Fruit fly (Drosophila melanogaster) whole organism, embryonic: Measurements from ENCODE around the gene Ca-Ma2d.
A peak's percentile ranks its signal among the peaks of the same experiment; 100 is the strongest.

ENCODE experiments used
- BtbVII ChIP-seq: fragments of 200-800 bp; sonication (Bioruptor generic); optimal IDR thresholded peaks from 3 replicates; lab custom pipeline; 2017; ENCODE audit warnings: missing biosample characterization, mild to moderate bottlenecking, missing genetic modification characterization
- C15 ChIP-seq: fragments of 200-800 bp; sonication (Bioruptor generic); IDR thresholded peaks from 3 replicates; pipeline ENCODE4 v1.3.6; 2022; ENCODE audit warnings: missing biosample characterization, missing genetic modification characterization
- CG10274 ChIP-seq: fragments of 200-800 bp; sonication (Bioruptor generic); optimal IDR thresholded peaks from 3 replicates; lab custom pipeline; 2017; ENCODE audit warnings: missing biosample characterization, mild to moderate bottlenecking, missing genetic modification characterization
- CG11723 ChIP-seq: fragments of 200-800 bp; sonication (Bioruptor generic); optimal IDR thresholded peaks from 2 replicates; lab custom pipeline; 2017; ENCODE audit warnings: missing biosample characterization, mild to moderate bottlenecking, missing genetic modification characterization
- CG12299 ChIP-seq: fragments of 200-800 bp; sonication (Bioruptor generic); optimal IDR thresholded peaks from 2 replicates; lab custom pipeline; 2018; ENCODE audit warnings: missing biosample characterization, mild to moderate bottlenecking, missing genetic modification characterization
- CG13424 ChIP-seq: fragments of 200-800 bp; sonication (Bioruptor generic); optimal IDR thresholded peaks from 2 replicates; lab custom pipeline; 2019; ENCODE audit warnings: missing biosample characterization, mild to moderate bottlenecking, missing genetic modification characterization, moderate library complexity
- CG16815 ChIP-seq: fragments of 200-800 bp; sonication (Bioruptor generic); optimal IDR thresholded peaks from 3 replicates; lab custom pipeline; 2017; ENCODE audit warnings: missing biosample characterization, mild to moderate bottlenecking, missing genetic modification characterization
- CG17385 ChIP-seq: fragments of 200-800 bp; sonication (Bioruptor generic); optimal IDR thresholded peaks from 3 replicates; lab custom pipeline; 2018; ENCODE audit warnings: missing biosample characterization, mild to moderate bottlenecking, missing genetic modification characterization
- CG17568 ChIP-seq: fragments of 200-800 bp; sonication (Bioruptor generic); optimal IDR thresholded peaks from 2 replicates; lab custom pipeline; 2018; ENCODE audit warnings: missing biosample characterization, mild to moderate bottlenecking, missing genetic modification characterization, moderate library complexity
- CG18599 ChIP-seq: fragments of 200-800 bp; sonication (Bioruptor generic); optimal IDR thresholded peaks from 3 replicates; lab custom pipeline; 2017; ENCODE audit warnings: missing biosample characterization, missing genetic modification characterization, mild to moderate bottlenecking, moderate library complexity, missing genetic modification reagents
- CG2202 ChIP-seq: fragments of 200-800 bp; sonication (Bioruptor generic); optimal IDR thresholded peaks from 2 replicates; lab custom pipeline; 2018; ENCODE audit warnings: missing biosample characterization, mild to moderate bottlenecking, missing genetic modification characterization
- CG3281 ChIP-seq: fragments of 200-800 bp; sonication (Bioruptor generic); optimal IDR thresholded peaks from 3 replicates; lab custom pipeline; 2017; ENCODE audit warnings: missing biosample characterization, mild to moderate bottlenecking, missing genetic modification characterization
- CG3407 ChIP-seq: fragments of 200-800 bp; sonication (Bioruptor generic); optimal IDR thresholded peaks from 2 replicates; lab custom pipeline; 2018; ENCODE audit warnings: missing biosample characterization, mild to moderate bottlenecking, missing genetic modification characterization
- CG3995 ChIP-seq: fragments of 200-800 bp; sonication (Bioruptor generic); optimal IDR thresholded peaks from 3 replicates; lab custom pipeline; 2016; ENCODE audit warnings: missing biosample characterization, missing genetic modification characterization
- CG5180 ChIP-seq: fragments of 200-800 bp; sonication (Bioruptor generic); optimal IDR thresholded peaks from 3 replicates; lab custom pipeline; 2017; ENCODE audit warnings: missing biosample characterization, missing genetic modification characterization, mild to moderate bottlenecking, moderate library complexity, missing genetic modification reagents
- CG6765 ChIP-seq: fragments of 200-800 bp; sonication (Bioruptor generic); optimal IDR thresholded peaks from 3 replicates; lab custom pipeline; 2017; ENCODE audit warnings: missing biosample characterization, mild to moderate bottlenecking, missing genetic modification characterization
- CG8924 ChIP-seq: fragments of 200-800 bp; optimal IDR thresholded peaks from 3 replicates; lab custom pipeline; 2019; ENCODE audit warnings: missing biosample characterization, mild to moderate bottlenecking, missing genetic modification characterization, moderate library complexity
- CrebB ChIP-seq: fragments of 200-800 bp; sonication (Bioruptor generic); optimal IDR thresholded peaks from 3 replicates; lab custom pipeline; 2018; ENCODE audit warnings: missing biosample characterization, mild to moderate bottlenecking, missing genetic modification characterization
- D ChIP-seq, 2 experiments: fragments of 200-800 bp in 1 of 2; fragments of >200 bp in 1 of 2; sonication (Bioruptor generic) in 1 of 2; optimal IDR thresholded peaks; 2 replicates in 1 of 2; 3 replicates in 1 of 2; lab custom pipeline; 2017; ENCODE audit warnings: mild to moderate bottlenecking in 1 of 2, missing biosample characterization in 1 of 2, missing genetic modification characterization in 1 of 2, missing genetic modification reagents in 1 of 2
- Ets65A ChIP-seq: fragments of 200-800 bp; sonication (Bioruptor generic); peaks from one replicate; lab custom pipeline; 2016; ENCODE audit warnings: missing biosample characterization, missing genetic modification characterization
- Fer1 ChIP-seq: fragments of 200-800 bp; sonication (Bioruptor generic); optimal IDR thresholded peaks from 2 replicates; lab custom pipeline; 2017; ENCODE audit warnings: missing biosample characterization, mild to moderate bottlenecking, missing genetic modification characterization
- Fer3 ChIP-seq: fragments of 200-800 bp; sonication (Bioruptor generic); optimal IDR thresholded peaks from 2 replicates; lab custom pipeline; 2018; ENCODE audit warnings: missing biosample characterization, mild to moderate bottlenecking, missing genetic modification characterization, moderate library complexity
- Hmr ChIP-seq: fragments of 200-800 bp; sonication (Bioruptor generic); optimal IDR thresholded peaks from 3 replicates; lab custom pipeline; 2017; ENCODE audit warnings: mild to moderate bottlenecking, missing biosample characterization, missing genetic modification reagents, missing genetic modification characterization
- PHDP ChIP-seq: fragments of 200-800 bp; sonication (Bioruptor generic); optimal IDR thresholded peaks from 3 replicates; lab custom pipeline; 2018; ENCODE audit warnings: missing biosample characterization, mild to moderate bottlenecking, missing genetic modification characterization, moderate library complexity
- Sox100B ChIP-seq: fragments of 200-800 bp; sonication (Bioruptor generic); optimal IDR thresholded peaks from 3 replicates; lab custom pipeline; 2018; ENCODE audit warnings: missing biosample characterization, mild to moderate bottlenecking, missing genetic modification characterization
- Sry-β ChIP-seq: fragments of 200-800 bp; sonication (Bioruptor generic); optimal IDR thresholded peaks from 2 replicates; lab custom pipeline; 2018; ENCODE audit warnings: missing biosample characterization, mild to moderate bottlenecking, missing genetic modification characterization, moderate library complexity
- ac ChIP-seq: fragments of 200-800 bp; sonication (Bioruptor generic); optimal IDR thresholded peaks from 3 replicates; lab custom pipeline; 2017; ENCODE audit warnings: missing biosample characterization, mild to moderate bottlenecking, missing genetic modification characterization
- amos ChIP-seq: fragments of 200-800 bp; sonication (Bioruptor generic); IDR thresholded peaks from 2 replicates; pipeline ENCODE4 v1.3.6; 2022; ENCODE audit warnings: missing biosample characterization, missing genetic modification characterization; ENCODE audit not compliant: partially characterized antibody
- bigmax ChIP-seq: fragments of 200-800 bp; sonication (Bioruptor generic); optimal IDR thresholded peaks from 2 replicates; lab custom pipeline; 2018; ENCODE audit warnings: missing biosample characterization, mild to moderate bottlenecking, missing genetic modification characterization
- chm ChIP-seq: fragments of 200-800 bp; sonication (Bioruptor generic); IDR thresholded peaks from 2 replicates; pipeline ENCODE4 v1.3.6; 2022; ENCODE audit warnings: missing biosample characterization, missing genetic modification characterization
- crp ChIP-seq, 2 experiments: fragments of 200-800 bp; sonication (Bioruptor generic); optimal IDR thresholded peaks; 2 replicates in 1 of 2; 3 replicates in 1 of 2; lab custom pipeline; 2017; ENCODE audit warnings: missing biosample characterization in 2 of 2, missing genetic modification characterization in 2 of 2, mild to moderate bottlenecking in 1 of 2, moderate library complexity in 1 of 2
- cwo ChIP-seq: fragments of 200-800 bp; sonication (Bioruptor generic); optimal IDR thresholded peaks from 3 replicates; lab custom pipeline; 2017; ENCODE audit warnings: missing biosample characterization, missing genetic modification characterization, mild to moderate bottlenecking, moderate library complexity, missing genetic modification reagents
- da ChIP-seq: fragments of 200-800 bp; sonication (Bioruptor generic); optimal IDR thresholded peaks from 2 replicates; lab custom pipeline; 2016; ENCODE audit warnings: missing biosample characterization, missing genetic modification characterization
- danr ChIP-seq: fragments of 200-800 bp; sonication (Bioruptor generic); IDR thresholded peaks from 2 replicates; pipeline ENCODE4 v1.3.6; 2022; ENCODE audit warnings: missing biosample characterization, missing genetic modification characterization
- dmrt11E ChIP-seq: fragments of 200-800 bp; sonication (Bioruptor generic); optimal IDR thresholded peaks from 3 replicates; lab custom pipeline; 2018; ENCODE audit warnings: missing biosample characterization, mild to moderate bottlenecking, missing genetic modification characterization, moderate library complexity
- exex ChIP-seq: fragments of 200-800 bp; sonication (Bioruptor generic); optimal IDR thresholded peaks from 4 replicates; lab custom pipeline; 2018; ENCODE audit warnings: missing biosample characterization, mild to moderate bottlenecking, missing genetic modification characterization, moderate library complexity
- eyg ChIP-seq: fragments of 200-800 bp; sonication (Bioruptor generic); optimal IDR thresholded peaks from 3 replicates; lab custom pipeline; 2016; ENCODE audit warnings: missing biosample characterization, missing genetic modification characterization
- gem ChIP-seq: fragments of 200-800 bp; sonication (Bioruptor generic); optimal IDR thresholded peaks from 2 replicates; lab custom pipeline; 2019; ENCODE audit warnings: missing biosample characterization, mild to moderate bottlenecking, missing genetic modification characterization, moderate library complexity
- jumu ChIP-seq: fragments of 200-800 bp; sonication (Bioruptor generic); optimal IDR thresholded peaks from 3 replicates; lab custom pipeline; 2016; ENCODE audit warnings: missing biosample characterization, missing genetic modification characterization
- org-1 ChIP-seq: fragments of 200-800 bp; sonication (Bioruptor generic); optimal IDR thresholded peaks from 2 replicates; lab custom pipeline; 2017; ENCODE audit warnings: missing biosample characterization, missing genetic modification characterization
- sob ChIP-seq: fragments of 200-800 bp; sonication (Bioruptor generic); IDR thresholded peaks from 2 replicates; pipeline ENCODE4 v1.3.6; 2022; ENCODE audit warnings: missing biosample characterization, missing genetic modification characterization
- twi ChIP-seq: fragments of 200-800 bp; optimal IDR thresholded peaks from 2 replicates; lab custom pipeline; 2019; ENCODE audit warnings: missing biosample characterization, mild to moderate bottlenecking, missing genetic modification characterization, moderate library complexity
- unpg ChIP-seq: fragments of 200-800 bp; sonication (Bioruptor generic); optimal IDR thresholded peaks from 3 replicates; lab custom pipeline; 2018; ENCODE audit warnings: missing biosample characterization, mild to moderate bottlenecking, missing genetic modification characterization, moderate library complexity
- wdn ChIP-seq: fragments of 200-800 bp; sonication (Bioruptor generic); IDR thresholded peaks from 2 replicates; pipeline ENCODE4 v1.3.6; 2022; ENCODE audit warnings: missing biosample characterization, missing genetic modification characterization

Gene Ca-Ma2d

DNA sequence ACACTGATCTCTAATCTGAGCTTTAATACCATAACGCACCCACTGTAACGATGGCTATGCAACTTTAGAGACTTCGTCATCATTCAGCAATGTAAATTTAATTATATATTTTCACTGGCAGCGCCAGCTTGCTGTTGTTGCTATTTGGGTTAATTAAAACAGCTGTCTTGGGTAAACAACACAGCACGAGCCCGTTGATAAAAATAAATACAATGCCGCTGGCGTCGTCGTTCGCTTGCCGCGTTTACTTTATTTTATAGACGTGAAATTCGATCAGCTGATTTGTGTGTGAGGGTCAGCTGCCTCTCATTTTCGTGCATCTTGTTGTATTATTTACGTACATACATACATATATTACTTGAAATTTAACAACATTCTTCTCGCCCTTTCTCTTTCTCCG lies 41.5 kb downstream of the Ca-Ma2d start (continued):
- TF ChIP-seq cwo (GFP tag; lab: Kevin White, UChicago) (peak; percentile 58), bigmax (no peak), CrebB (peak; percentile 26), chm (GFP tag; lab: Robert Waterston, UW) (peak; percentile 39; the same call in 1 of the 2 replicates), da (GFP tag; lab: Kevin White, UChicago) (no peak), CG3407 (GFP tag; lab: Kevin White, UChicago) (peak; percentile 56), amos (GFP tag; lab: Robert Waterston, UW) (no peak), crp (GFP tag; optimal IDR thresholded peaks at IDR 0.05; lab: Kevin White, UChicago) (peak in 1 of 2 experiments; percentile 78), dmrt11E (peak; percentile 1), sob (GFP tag; lab: Robert Waterston, UW) (0 out of 2 replicates have a peak, but pooled peaks have one; percentile 33), wdn (0 out of 2 replicates have a peak, but pooled peaks have one; percentile 7), BtbVII (GFP tag; lab: Kevin White, UChicago) (peak; percentile 46), eyg (GFP tag; lab: Kevin White, UChicago) (peak; percentile 1), CG8924 (tag; lab: Kevin White, UChicago) (peak; percentile 36), CG18599 (peak; percentile 75), CG13424 (tag; lab: Kevin White, UChicago) (peak; percentile 13), CG10274 (GFP tag; lab: Kevin White, UChicago) (no peak), PHDP (tag; lab: Kevin White, UChicago) (peak; percentile 52), CG2202 (tag; lab: Kevin White, UChicago) (peak; percentile 17), CG12299 (tag; lab: Kevin White, UChicago) (peak; percentile 7), twi (tag; lab: Kevin White, UChicago) (peak; percentile 27), unpg (GFP tag; lab: Kevin White, UChicago) (peak; percentile 16), ac (GFP tag; lab: Kevin White, UChicago) (peak; percentile 19), CG3281 (peak; percentile 19), Sry-β (GFP tag; lab: Kevin White, UChicago) (no peak), CG17568 (GFP tag; lab: Kevin White, UChicago) (peak; percentile 49), Ets65A (no peak), CG16815 (GFP tag; lab: Kevin White, UChicago) (no peak), D (optimal IDR thresholded peaks at IDR 0.05; lab: Kevin White, UChicago) (no peak), D (GFP tag; optimal IDR thresholded peaks at IDR 0.05; lab: Kevin White, UChicago) (peak; percentile 15), CG5180 (peak; percentile 37), CG3995 (GFP tag; lab: Kevin White, UChicago) (no peak), Fer3 (tag; lab: Kevin White, UChicago) (peak; percentile 8), CG17385 (GFP tag; lab: Kevin White, UChicago) (peak; percentile 17), exex (tag; lab: Kevin White, UChicago) (peak; percentile 29), org-1 (GFP tag; lab: Kevin White, UChicago) (peak; percentile 20), gem (tag; lab: Kevin White, UChicago) (peak; percentile 22), jumu (GFP tag; lab: Kevin White, UChicago) (no peak), Sox100B (peak; percentile 1), CG11723 (GFP tag; lab: Kevin White, UChicago) (peak; percentile 24), Fer1 (GFP tag; lab: Kevin White, UChicago) (peak; percentile 67), CG6765 (no peak), danr (GFP tag; lab: Robert Waterston, UW) (no peak), C15 (GFP tag; lab: Robert Waterston, UW) (no peak), Hmr (GFP tag; lab: Kevin White, UChicago) (peak; percentile 71)
